Worm (Caenorhabditis elegans): ENCODE results near the gene far-2.

DNA sequence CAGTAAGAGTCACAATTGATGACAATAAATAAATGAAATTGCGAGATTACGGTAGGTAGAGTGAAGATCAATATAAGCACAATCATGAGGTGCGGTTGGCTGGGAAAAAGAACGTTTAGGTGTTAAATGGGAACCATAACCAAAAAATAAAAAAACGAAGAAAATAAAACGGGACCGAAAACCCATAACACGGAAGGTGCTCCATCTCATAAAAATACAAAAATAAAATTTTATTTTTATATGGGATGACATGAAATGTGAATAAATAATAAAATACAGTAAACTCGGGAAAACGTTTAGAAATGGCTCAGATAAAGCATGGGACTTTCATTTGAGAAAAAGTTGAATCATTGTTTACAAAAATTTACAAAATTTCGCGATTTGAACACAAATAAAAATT lies 6.1 kb upstream of the far-2 start, which contains the start of gene F02A9.7:
- TF ChIP-seq pha-4 (tag; optimal IDR thresholded peaks at IDR 0.05) (no peak), ama-1 (optimal IDR thresholded peaks at IDR 0.05) (no peak), nhr-11 (tag; optimal IDR thresholded peaks at IDR 0.05) (no peak), unc-86 (tag; optimal IDR thresholded peaks at IDR 0.05) (no peak)

Data from whole organism, late embryonic.